Fruit fly (Drosophila melanogaster): Measurements from ENCODE around the gene CG17147.

Gene CG17147

DNA sequence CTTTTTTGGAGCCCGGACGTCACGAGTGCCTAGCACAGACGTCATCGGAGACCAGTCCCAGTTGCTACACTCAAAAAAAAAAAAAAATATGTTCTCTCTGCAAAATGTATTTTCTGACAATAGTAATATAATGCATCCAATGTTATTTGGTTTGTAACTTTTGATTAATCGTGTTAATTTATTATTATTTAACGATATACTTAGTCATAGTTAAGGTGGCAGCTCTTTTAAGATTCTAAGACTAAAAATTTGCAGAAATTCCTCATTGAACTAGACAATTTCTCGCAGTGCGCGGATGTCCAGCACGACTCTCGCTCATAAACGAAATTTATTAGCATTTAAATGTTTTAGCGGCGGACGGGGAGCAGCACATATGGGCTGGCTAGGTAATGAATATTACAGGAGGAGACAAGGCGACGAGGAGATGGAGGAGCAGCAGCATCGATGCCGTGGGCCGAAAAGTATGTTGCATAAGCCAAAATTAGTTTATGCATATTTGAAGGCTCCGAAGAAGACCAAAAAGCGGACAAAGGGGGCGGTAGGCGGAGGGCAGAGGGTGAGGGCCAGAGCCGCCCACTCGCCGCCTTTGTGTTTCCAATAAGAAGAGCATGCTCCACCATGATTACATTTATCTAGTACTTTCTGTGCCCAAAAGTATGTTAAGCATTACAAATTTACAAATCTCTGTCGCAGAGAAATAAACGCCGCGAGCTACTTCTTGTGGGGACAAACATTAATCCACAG, 40.2 kb upstream of the CG17147 start (continued):
- TF ChIP-seq Aef1 (GFP tag; IDR thresholded peaks at IDR 0.05) (peak; percentile 43; the same call in 2 of the 3 replicates), CG3726 (GFP tag; IDR thresholded peaks at IDR 0.05) (no peak), CG2202 (tag; optimal IDR thresholded peaks at IDR 0.05) (no peak), CG6689 (GFP tag; IDR thresholded peaks at IDR 0.05) (peak; percentile 43), otp (GFP tag; IDR thresholded peaks at IDR 0.05) (no peak), ham (GFP tag; IDR thresholded peaks at IDR 0.05) (no peak), Doc2 (GFP tag; IDR thresholded peaks at IDR 0.05) (no peak), dan (GFP tag; IDR thresholded peaks at IDR 0.05) (no peak), Atf-2 (GFP tag; optimal IDR thresholded peaks at IDR 0.05) (peak; percentile 32), CG9727 (GFP tag; optimal IDR thresholded peaks at IDR 0.05) (peak; percentile 63), Xrp1 (GFP tag; IDR thresholded peaks at IDR 0.05) (peak; percentile 45; the same call in 1 of the 2 replicates), CG15601 (tag; optimal IDR thresholded peaks at IDR 0.05) (no peak), zfh1 (GFP tag; IDR thresholded peaks at IDR 0.05) (0 out of 3 replicates have a peak, but pooled peaks have one; percentile 40), Atf3 (GFP tag; optimal IDR thresholded peaks at IDR 0.05) (no peak), Hey (tag; optimal IDR thresholded peaks at IDR 0.05) (no peak), ase (GFP tag; IDR thresholded peaks at IDR 0.05) (no peak), NFAT (GFP tag; IDR thresholded peaks at IDR 0.05) (no peak), Awh (GFP tag; IDR thresholded peaks at IDR 0.05) (no peak), danr (GFP tag; IDR thresholded peaks at IDR 0.05) (no peak), exex (tag; optimal IDR thresholded peaks at IDR 0.05) (no peak), CG30020 (tag; optimal IDR thresholded peaks at IDR 0.05) (no peak), CG10979 (tag; optimal IDR thresholded peaks at IDR 0.05) (peak; percentile 51), hkb (optimal IDR thresholded peaks at IDR 0.05) (no peak), hkb (GFP tag; IDR thresholded peaks at IDR 0.05) (peak; percentile 45), CG9876 (GFP tag; optimal IDR thresholded peaks at IDR 0.05) (no peak), CG17912 (GFP tag; optimal IDR thresholded peaks at IDR 0.05) (no peak), sens (GFP tag) (peak; percentile 91), Lhr (GFP tag; optimal IDR thresholded peaks at IDR 0.05) (no peak), Ets97D (GFP tag; optimal IDR thresholded peaks at IDR 0.05) (no peak), Ets65A (GFP tag) (peak; percentile 60), Poxn (GFP tag; IDR thresholded peaks at IDR 0.05) (no peak), Ptx1 (GFP tag; IDR thresholded peaks at IDR 0.05) (peak; percentile 46; the same call in 1 of the 2 replicates), CG1602 (GFP tag; optimal IDR thresholded peaks at IDR 0.05) (peak; percentile 34), sqz (GFP tag; optimal IDR thresholded peaks at IDR 0.05) (no peak), nerfin-2 (GFP tag; IDR thresholded peaks at IDR 0.05; ENCODE audit: partially characterized antibody) (no peak), CG9215 (GFP tag; IDR thresholded peaks at IDR 0.05) (0 out of 2 replicates have a peak, but pooled peaks have one; percentile 48), TFAM (GFP tag; optimal IDR thresholded peaks at IDR 0.05) (no peak), scrt (GFP tag; optimal IDR thresholded peaks at IDR 0.05) (peak; percentile 14), CG3281 (GFP tag; optimal IDR thresholded peaks at IDR 0.05) (peak; percentile 59), bigmax (GFP tag; optimal IDR thresholded peaks at IDR 0.05) (no peak), mam (GFP tag; optimal IDR thresholded peaks at IDR 0.05) (peak; percentile 47), Sox100B (GFP tag; optimal IDR thresholded peaks at IDR 0.05) (peak; percentile 46), repo (GFP tag; optimal IDR thresholded peaks at IDR 0.05) (no peak), Opbp (GFP tag; IDR thresholded peaks at IDR 0.05; ENCODE audit: partially characterized antibody) (no peak), pita (GFP tag; optimal IDR thresholded peaks at IDR 0.05) (no peak), kah (GFP tag; optimal IDR thresholded peaks at IDR 0.05) (no peak), sim (GFP tag; IDR thresholded peaks at IDR 0.05) (no peak), twi (tag; optimal IDR thresholded peaks at IDR 0.05) (no peak), toy (GFP tag; IDR thresholded peaks at IDR 0.05) (no peak), CG7357 (GFP tag; IDR thresholded peaks at IDR 0.05) (no peak), CG4820 (GFP tag; optimal IDR thresholded peaks at IDR 0.05) (peak; percentile 2), ATbp (GFP tag; optimal IDR thresholded peaks at IDR 0.05) (peak; percentile 39)

Measured in whole organism, embryonic.